Worm (Caenorhabditis elegans) whole organism, early embryonic: Measurements from ENCODE around the gene phat-4.

ENCODE experiments used
- F13C5.2 ChIP-seq: sonication (generic microtip); optimal IDR thresholded peaks from 2 replicates; lab custom pipeline; 2017; ENCODE audit warnings: mild to moderate bottlenecking, missing genetic modification characterization, inconsistent platforms, missing compliant biosample characterization
- flt-1 ChIP-seq: fragments of 200-800 bp; sonication (Bioruptor generic); IDR thresholded peaks from 2 replicates; pipeline ENCODE4 v1.3.6; 2022; ENCODE audit warnings: missing genetic modification characterization, missing compliant biosample characterization
- sea-1 ChIP-seq: fragments of 200-800 bp; sonication (Bioruptor generic); conservative IDR thresholded peaks from 2 replicates; pipeline ENCODE4 v1.3.6; 2022; ENCODE audit warnings: missing genetic modification characterization, missing compliant biosample characterization
- tbx-11 ChIP-seq: fragments of 200-800 bp; sonication (Bioruptor generic); IDR thresholded peaks from 2 replicates; pipeline ENCODE4 v1.3.6; 2022; ENCODE audit warnings: missing genetic modification characterization, missing compliant biosample characterization

- TF ChIP-seq F13C5.2 (tag; lab: Kevin White, UChicago) (no peak), tbx-11 (GFP tag; lab: Robert Waterston, UW) (no peak), flt-1 (GFP tag; lab: Robert Waterston, UW) (no peak), sea-1 (GFP tag; lab: Robert Waterston, UW) (no peak)
Measured at ce11 chrV:4082952-4083351, 46.8 kb upstream of the phat-4 start, which contains the start of gene F38H12.5.
